Worm (Caenorhabditis elegans): Measurements from ENCODE around the gene cpg-1.

DNA sequence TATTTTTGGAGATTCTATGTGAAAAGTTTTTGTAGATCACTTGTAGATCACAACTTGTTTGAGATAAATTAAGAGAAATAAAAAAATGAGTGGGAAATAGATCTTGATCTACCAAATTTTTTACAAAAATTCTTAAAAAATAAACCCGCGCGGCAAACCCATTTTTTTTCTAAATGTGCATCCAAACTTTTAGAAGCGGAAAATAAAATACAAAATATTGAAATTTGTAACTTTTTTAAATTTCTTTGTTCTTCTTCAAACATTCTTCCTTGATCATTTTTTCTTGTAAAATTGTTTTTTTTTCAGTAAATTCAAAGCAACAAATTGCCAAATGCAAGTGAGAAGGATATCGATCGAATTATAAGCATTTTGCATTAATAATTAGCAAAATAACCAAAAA lies 30.9 kb downstream of the cpg-1 start, which contains the start of gene cdh-4:
- TF ChIP-seq lsy-2 (tag; optimal IDR thresholded peaks at IDR 0.05) (no peak), unc-62 (GFP tag; optimal IDR thresholded peaks at IDR 0.05 in 1 of 2) (no peak), unc-62 (tag; optimal IDR thresholded peaks at IDR 0.05) (no peak)

Measured in whole organism, L4 larva.